Worm (Caenorhabditis elegans): Measurements from ENCODE around the gene syp-1.

syp-1 gene

ce11 chrV:16370039-16370438 is 34.0 kb upstream of the syp-1 start (continued):
- TF ChIP-seq unc-62 (GFP tag; optimal IDR thresholded peaks at IDR 0.05) (no peak), nhr-237 (tag; optimal IDR thresholded peaks at IDR 0.05) (no peak), lsy-12 (tag; optimal IDR thresholded peaks at IDR 0.05) (peak; percentile 71), fkh-2 (tag; optimal IDR thresholded peaks at IDR 0.05) (no peak), nhr-76 (tag; optimal IDR thresholded peaks at IDR 0.05) (no peak), eor-1 (tag; optimal IDR thresholded peaks at IDR 0.05) (no peak), ceh-9 (tag; optimal IDR thresholded peaks at IDR 0.05) (no peak), hmg-11 (tag; optimal IDR thresholded peaks at IDR 0.05) (peak; percentile 83), sea-2 (GFP tag; optimal IDR thresholded peaks at IDR 0.05) (no peak), ceh-82 (tag; optimal IDR thresholded peaks at IDR 0.05) (no peak), tbx-2 (tag; optimal IDR thresholded peaks at IDR 0.05) (peak; percentile 63), lin-39 (tag; optimal IDR thresholded peaks at IDR 0.05) (peak; percentile 60), nhr-23 (tag; optimal IDR thresholded peaks at IDR 0.05) (peak; percentile 2), egl-5 (tag; optimal IDR thresholded peaks at IDR 0.05) (no peak), nhr-25 (tag; optimal IDR thresholded peaks at IDR 0.05) (peak; percentile 61), pha-4 (tag; optimal IDR thresholded peaks at IDR 0.05) (peak; percentile 68), fkh-10 (GFP tag; optimal IDR thresholded peaks at IDR 0.05) (no peak), nhr-11 (tag; optimal IDR thresholded peaks at IDR 0.05) (no peak)

ce11 chrV:16374676-16375075 is 29.4 kb upstream of the syp-1 start, which contains the start of gene srv-34:
Gene srv-34, minus strand, starts transcription at chrV:16374776.
- TF ChIP-seq pqm-1 (tag; optimal IDR thresholded peaks at IDR 0.05) (no peak), zag-1 (tag; optimal IDR thresholded peaks at IDR 0.05) (no peak), nhr-237 (tag; optimal IDR thresholded peaks at IDR 0.05) (no peak), elt-2 (tag; optimal IDR thresholded peaks at IDR 0.05) (no peak), elt-3 (tag; optimal IDR thresholded peaks at IDR 0.05) (no peak), pha-4 (tag; optimal IDR thresholded peaks at IDR 0.05) (no peak), ceh-82 (tag; optimal IDR thresholded peaks at IDR 0.05) (no peak), ZK546.5 (tag; optimal IDR thresholded peaks at IDR 0.05) (no peak), nhr-23 (tag; optimal IDR thresholded peaks at IDR 0.05) (no peak), lin-39 (tag; optimal IDR thresholded peaks at IDR 0.05) (no peak), tbx-2 (tag; optimal IDR thresholded peaks at IDR 0.05) (no peak), nhr-77 (tag; optimal IDR thresholded peaks at IDR 0.05) (no peak)

DNA sequence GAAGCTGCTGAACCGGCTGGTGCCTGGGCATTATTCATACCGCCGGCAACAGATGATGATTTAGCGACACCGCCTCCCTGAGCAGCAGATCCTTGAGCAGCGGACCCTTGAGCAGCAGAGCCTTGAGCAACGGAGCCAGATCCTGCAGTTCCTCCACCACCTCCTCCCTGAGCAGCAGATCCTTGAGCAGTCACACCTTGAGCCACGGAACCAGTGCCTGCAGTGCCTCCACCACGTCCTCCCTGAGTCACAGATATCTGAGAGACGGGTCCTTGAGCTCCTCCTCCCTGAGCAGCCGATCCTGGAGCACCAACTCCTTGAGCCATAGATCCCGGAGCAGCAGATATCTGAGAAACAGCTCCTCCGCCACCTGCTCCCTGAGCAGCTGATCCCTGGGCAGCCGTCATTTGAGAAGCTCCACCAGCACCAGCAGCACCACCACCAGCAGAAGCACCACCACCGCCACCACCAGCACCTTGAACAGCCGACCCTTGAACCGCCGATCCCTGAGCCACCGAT is 27.6 kb upstream of the syp-1 start:
- TF ChIP-seq mdl-1 (tag; optimal IDR thresholded peaks at IDR 0.05) (no peak), egl-5 (tag; optimal IDR thresholded peaks at IDR 0.05) (no peak)

- TF ChIP-seq egl-5 (tag; optimal IDR thresholded peaks at IDR 0.05) (no peak), R02D3.7 (tag; optimal IDR thresholded peaks at IDR 0.05) (no peak), nfya-1 (tag; optimal IDR thresholded peaks at IDR 0.05; ENCODE audit: insufficient read depth) (no peak), lin-39 (tag; optimal IDR thresholded peaks at IDR 0.05) (no peak), ceh-82 (tag; optimal IDR thresholded peaks at IDR 0.05) (no peak), elt-1 (tag; optimal IDR thresholded peaks at IDR 0.05) (no peak), ama-1 (optimal IDR thresholded peaks at IDR 0.05) (no peak), daf-12 (tag; optimal IDR thresholded peaks at IDR 0.05) (no peak), hmg-11 (tag; optimal IDR thresholded peaks at IDR 0.05) (no peak), zag-1 (tag; optimal IDR thresholded peaks at IDR 0.05) (no peak), pha-4 (tag; optimal IDR thresholded peaks at IDR 0.05) (no peak), tbx-2 (tag; optimal IDR thresholded peaks at IDR 0.05) (no peak), unc-39 (tag; optimal IDR thresholded peaks at IDR 0.05) (no peak), ceh-16 (tag; optimal IDR thresholded peaks at IDR 0.05) (no peak)
Observed at ce11 chrV:16377188-16377587, 26.9 kb upstream of the syp-1 start.

- TF ChIP-seq eor-1 (tag; optimal IDR thresholded peaks at IDR 0.05) (no peak), nhr-12 (tag; optimal IDR thresholded peaks at IDR 0.05) (no peak), pha-4 (tag; optimal IDR thresholded peaks at IDR 0.05) (no peak), pqm-1 (tag; optimal IDR thresholded peaks at IDR 0.05) (no peak), sea-2 (GFP tag; optimal IDR thresholded peaks at IDR 0.05) (no peak), aly-2 (tag; optimal IDR thresholded peaks at IDR 0.05) (no peak), ceh-28 (tag; optimal IDR thresholded peaks at IDR 0.05) (no peak), ztf-11 (tag; optimal IDR thresholded peaks at IDR 0.05) (no peak), nhr-25 (tag; optimal IDR thresholded peaks at IDR 0.05) (no peak), elt-3 (tag; optimal IDR thresholded peaks at IDR 0.05) (no peak), R02D3.7 (tag; optimal IDR thresholded peaks at IDR 0.05) (no peak), skn-1 (tag; optimal IDR thresholded peaks at IDR 0.05) (no peak), ceh-82 (tag; optimal IDR thresholded peaks at IDR 0.05) (no peak), elt-1 (tag; optimal IDR thresholded peaks at IDR 0.05) (no peak), ama-1 (optimal IDR thresholded peaks at IDR 0.05) (no peak)
Observed at ce11 chrV:16377849-16378248, 26.2 kb upstream of the syp-1 start, which contains the start of gene F13A7.1. Gene F13A7.1, minus strand, starts transcription at chrV:16377949.
